Worm (Caenorhabditis elegans): ENCODE data around the gene glb-15.

glb-15 gene

ce11 chrV:11656469-11656868, 38.4 kb upstream of the glb-15 start:
- TF ChIP-seq F13H6.1 (tag; optimal IDR thresholded peaks at IDR 0.05) (no peak), peb-1 (tag; optimal IDR thresholded peaks at IDR 0.05) (no peak), aly-2 (tag; optimal IDR thresholded peaks at IDR 0.05) (no peak), ZK546.5 (tag; optimal IDR thresholded peaks at IDR 0.05) (no peak), gmeb-1 (tag; optimal IDR thresholded peaks at IDR 0.05) (no peak), snpc-4 (tag; optimal IDR thresholded peaks at IDR 0.05) (no peak), sem-4 (tag; optimal IDR thresholded peaks at IDR 0.05) (no peak), ceh-16 (tag; optimal IDR thresholded peaks at IDR 0.05) (no peak), fos-1 (tag; optimal IDR thresholded peaks at IDR 0.05) (no peak), C34F6.9 (tag; optimal IDR thresholded peaks at IDR 0.05) (no peak), ztf-4 (tag; optimal IDR thresholded peaks at IDR 0.05) (no peak), skn-1 (tag; optimal IDR thresholded peaks at IDR 0.05) (no peak), nhr-10 (tag; optimal IDR thresholded peaks at IDR 0.05) (no peak), nhr-77 (tag; optimal IDR thresholded peaks at IDR 0.05) (no peak), sma-3 (GFP tag; optimal IDR thresholded peaks at IDR 0.05) (no peak)

- no peak for TF ChIP-seq ztf-1 (GFP tag; conservative IDR thresholded peaks at IDR 0.05)
- no peak for TF ChIP-seq nhr-11 (tag; optimal IDR thresholded peaks at IDR 0.05)
- TF ChIP-seq unc-62 (GFP tag; optimal IDR thresholded peaks at IDR 0.05) = no peak
- no peak for TF ChIP-seq nhr-23 (tag; optimal IDR thresholded peaks at IDR 0.05)
- TF ChIP-seq skn-1 (tag; optimal IDR thresholded peaks at IDR 0.05) = no peak
- no peak for TF ChIP-seq C34F6.9 (tag; optimal IDR thresholded peaks at IDR 0.05)
- no peak for TF ChIP-seq peb-1 (tag; optimal IDR thresholded peaks at IDR 0.05)
- no peak for TF ChIP-seq sem-4 (tag; optimal IDR thresholded peaks at IDR 0.05)
- no peak for TF ChIP-seq lin-13 (GFP tag; optimal IDR thresholded peaks at IDR 0.05)
Observed at ce11 chrV:11653095-11653494, 35.0 kb upstream of the glb-15 start.

- no peak for TF ChIP-seq blmp-1 (tag; optimal IDR thresholded peaks at IDR 0.05; ENCODE audit: insufficient read depth)
- peak; percentile 48 for TF ChIP-seq crh-2 (tag; optimal IDR thresholded peaks at IDR 0.05)
- peak; percentile 82 for TF ChIP-seq sma-9 (GFP tag; optimal IDR thresholded peaks at IDR 0.05)
- no peak for TF ChIP-seq sma-9 (tag; optimal IDR thresholded peaks at IDR 0.05)
- TF ChIP-seq fos-1 (tag; optimal IDR thresholded peaks at IDR 0.05) = peak; percentile 79
- no peak for TF ChIP-seq ZK546.5 (tag; optimal IDR thresholded peaks at IDR 0.05)
- TF ChIP-seq F13H6.1 (tag; optimal IDR thresholded peaks at IDR 0.05) = peak; percentile 50
- peak; percentile 6 for TF ChIP-seq gmeb-1 (tag; optimal IDR thresholded peaks at IDR 0.05)
- TF ChIP-seq ama-1 (optimal IDR thresholded peaks at IDR 0.05) = no peak
- TF ChIP-seq ceh-16 (tag; optimal IDR thresholded peaks at IDR 0.05) = no peak
- TF ChIP-seq egl-27 (tag; optimal IDR thresholded peaks at IDR 0.05) = no peak
- TF ChIP-seq ztf-4 (tag; optimal IDR thresholded peaks at IDR 0.05) = no peak
- no peak for TF ChIP-seq nhr-25 (tag; optimal IDR thresholded peaks at IDR 0.05)
- TF ChIP-seq unc-39 (tag; optimal IDR thresholded peaks at IDR 0.05) = no peak
- TF ChIP-seq sma-3 (GFP tag; optimal IDR thresholded peaks at IDR 0.05) = peak; percentile 27
- no peak for TF ChIP-seq zag-1 (tag; optimal IDR thresholded peaks at IDR 0.05)
Observed at ce11 chrV:11650720-11651119, 32.6 kb upstream of the glb-15 start, which contains the start of gene zip-10. TSS of gene zip-10 (minus strand) at chrV:11650762.

ce11 chrV:11649254-11649653, 31.2 kb upstream of the glb-15 start:
- peak; percentile 89 for TF ChIP-seq sma-9 (GFP tag; optimal IDR thresholded peaks at IDR 0.05)
- no peak for TF ChIP-seq sma-9 (tag; optimal IDR thresholded peaks at IDR 0.05)
- no peak for TF ChIP-seq ztf-4 (tag; optimal IDR thresholded peaks at IDR 0.05)
- no peak for TF ChIP-seq dmd-4 (tag; optimal IDR thresholded peaks at IDR 0.05)
- no peak for TF ChIP-seq nhr-21 (tag; optimal IDR thresholded peaks at IDR 0.05)
- peak; percentile 43 for TF ChIP-seq crh-2 (tag; optimal IDR thresholded peaks at IDR 0.05)
- peak; percentile 55 for TF ChIP-seq sma-3 (GFP tag; optimal IDR thresholded peaks at IDR 0.05)

ce11 chrV:11648435-11648834, 30.4 kb upstream of the glb-15 start:
- TF ChIP-seq gmeb-1 (tag; optimal IDR thresholded peaks at IDR 0.05) (no peak), sma-3 (GFP tag; optimal IDR thresholded peaks at IDR 0.05) (peak; percentile 27), ztf-1 (GFP tag; conservative IDR thresholded peaks at IDR 0.05) (no peak), crh-2 (tag; optimal IDR thresholded peaks at IDR 0.05) (peak; percentile 56), lin-39 (tag; optimal IDR thresholded peaks at IDR 0.05) (no peak), nhr-25 (tag; optimal IDR thresholded peaks at IDR 0.05) (no peak), ztf-11 (tag; optimal IDR thresholded peaks at IDR 0.05) (no peak), fos-1 (tag; optimal IDR thresholded peaks at IDR 0.05) (peak; percentile 51), sma-9 (GFP tag; optimal IDR thresholded peaks at IDR 0.05) (peak; percentile 84), sma-9 (tag; optimal IDR thresholded peaks at IDR 0.05) (no peak), egl-27 (tag; optimal IDR thresholded peaks at IDR 0.05) (no peak), aly-2 (tag; optimal IDR thresholded peaks at IDR 0.05) (no peak), skn-1 (tag; optimal IDR thresholded peaks at IDR 0.05) (peak; percentile 14)
